Fruit fly (Drosophila melanogaster): Measurements from ENCODE around the gene lmgB.

- TF ChIP-seq Ravus (GFP tag; IDR thresholded peaks at IDR 0.05), result no peak
- TF ChIP-seq CG33557 (GFP tag; optimal IDR thresholded peaks at IDR 0.05), result no peak
- TF ChIP-seq org-1 (GFP tag; optimal IDR thresholded peaks at IDR 0.05), result no peak
- TF ChIP-seq CG17361 (GFP tag; IDR thresholded peaks at IDR 0.05), result no peak
- TF ChIP-seq vvl (GFP tag; IDR thresholded peaks at IDR 0.05), result peak; percentile 37; the same call in 1 of the 2 replicates
- no peak for TF ChIP-seq Gug (GFP tag; IDR thresholded peaks at IDR 0.05)
- TF ChIP-seq tap (tag; optimal IDR thresholded peaks at IDR 0.05), result no peak
- no peak for TF ChIP-seq abd-A (tag; optimal IDR thresholded peaks at IDR 0.05)
- no peak for TF ChIP-seq shn (GFP tag; optimal IDR thresholded peaks at IDR 0.05)
- no peak for TF ChIP-seq CG4404 (GFP tag; IDR thresholded peaks at IDR 0.05)
- no peak for TF ChIP-seq CG8478 (optimal IDR thresholded peaks at IDR 0.05)
- TF ChIP-seq CG7556 (GFP tag; optimal IDR thresholded peaks at IDR 0.05), result no peak
- TF ChIP-seq vfl (GFP tag; optimal IDR thresholded peaks at IDR 0.05), result no peak
- TF ChIP-seq ems (GFP tag; optimal IDR thresholded peaks at IDR 0.05), result no peak
Measured at dm6 chr2L:8485562-8485961, 42.9 kb downstream of the lmgB start.
